Fruit fly (Drosophila melanogaster): ENCODE data around the gene trc.

trc gene

DNA sequence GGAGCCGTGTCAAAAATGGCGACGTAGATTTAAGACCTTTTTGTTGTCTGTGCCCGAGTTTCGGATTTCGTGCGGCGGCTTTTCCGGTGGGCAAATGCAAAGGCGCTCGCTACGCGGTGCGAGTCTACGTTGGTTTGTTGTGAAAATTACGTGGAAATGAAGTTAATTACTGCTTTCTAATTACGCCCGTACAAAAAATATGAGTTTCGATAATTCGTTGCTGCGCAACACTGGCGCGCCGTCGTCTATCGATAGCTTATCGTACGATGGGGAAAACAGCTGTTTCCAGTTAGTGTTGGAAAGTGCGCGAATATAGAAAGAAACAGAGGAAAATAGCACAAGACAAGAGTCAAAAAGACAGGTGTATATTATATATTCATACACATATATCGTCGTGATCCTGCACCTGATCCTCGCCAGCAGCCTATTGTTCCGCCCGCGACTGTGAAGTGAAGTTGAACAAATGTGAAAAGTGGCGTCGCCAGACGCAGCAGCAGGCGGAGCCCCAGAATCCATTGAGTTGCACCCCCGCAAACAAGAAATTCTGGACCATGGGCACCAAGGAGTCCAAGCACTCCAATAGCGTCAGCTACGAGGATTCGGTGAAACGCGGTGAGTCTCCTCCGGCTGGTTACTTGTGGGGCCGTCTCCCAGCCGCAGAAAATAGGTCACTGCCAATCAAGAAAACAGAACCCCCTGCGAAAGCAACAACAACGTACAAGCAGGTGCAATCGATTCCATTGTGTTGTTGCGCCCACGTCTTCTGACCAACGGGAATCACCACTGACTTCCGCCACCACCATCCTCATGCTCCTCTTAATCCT is 37.0 kb upstream of the trc start, which contains the start of the genes Rab8 and Usp32 (continued):
- TF ChIP-seq Scr (GFP tag; IDR thresholded peaks at IDR 0.05; ENCODE audit: partially characterized antibody) (peak; percentile 88), onecut (GFP tag; IDR thresholded peaks at IDR 0.05) (peak; percentile 65), bsh (GFP tag; optimal IDR thresholded peaks at IDR 0.05) (peak in 1 of 2 experiments; percentile 10), Elba2 (GFP tag; optimal IDR thresholded peaks at IDR 0.05) (peak; percentile 53), eyg (GFP tag; optimal IDR thresholded peaks at IDR 0.05) (peak; percentile 23), jigr1 (GFP tag; IDR thresholded peaks at IDR 0.05) (no peak), CG10147 (GFP tag; optimal IDR thresholded peaks at IDR 0.05) (peak; percentile 48), CG6272 (GFP tag; IDR thresholded peaks at IDR 0.05) (no peak), CG13296 (GFP tag; optimal IDR thresholded peaks at IDR 0.05) (peak; percentile 64), wdn (GFP tag; IDR thresholded peaks at IDR 0.05) (no peak)

DNA sequence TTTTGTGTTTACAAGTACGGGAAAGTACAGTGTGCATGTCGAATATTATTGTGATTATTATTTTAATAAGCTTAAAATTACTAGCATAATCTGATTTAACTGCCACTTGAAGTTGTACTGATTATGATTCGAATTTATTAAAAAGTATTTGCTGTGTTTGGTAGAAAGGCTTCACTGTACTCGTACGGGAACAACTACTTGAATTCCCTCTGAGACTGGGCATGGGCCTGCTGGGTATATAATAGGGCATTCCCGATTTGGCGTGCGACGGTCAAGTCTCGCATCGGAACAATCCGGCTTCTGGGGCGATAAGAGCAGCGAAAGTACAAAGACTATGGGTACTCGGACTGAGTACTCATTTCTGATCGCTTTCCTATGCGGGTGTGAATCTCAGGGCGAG is 35.6 kb upstream of the trc start:
- TF ChIP-seq Ada2b (GFP tag; IDR thresholded peaks at IDR 0.05) (no peak), CG10366 (GFP tag; IDR thresholded peaks at IDR 0.05) (no peak), klu (GFP tag; IDR thresholded peaks at IDR 0.05) (no peak), D19B (GFP tag; optimal IDR thresholded peaks at IDR 0.05) (peak; percentile 25), PHDP (tag; optimal IDR thresholded peaks at IDR 0.05) (no peak), Jarid2 (GFP tag; optimal IDR thresholded peaks at IDR 0.05) (no peak), CG13123 (GFP tag; optimal IDR thresholded peaks at IDR 0.05) (no peak), CG4617 (GFP tag; optimal IDR thresholded peaks at IDR 0.05; ENCODE audit: borderline replicate concordance) (no peak), gsb (GFP tag; IDR thresholded peaks at IDR 0.05) (no peak), chm (GFP tag; IDR thresholded peaks at IDR 0.05) (no peak), CG7556 (GFP tag; optimal IDR thresholded peaks at IDR 0.05) (no peak), E2f2 (GFP tag; IDR thresholded peaks at IDR 0.05) (no peak), CG11560 (tag; IDR thresholded peaks at IDR 0.05) (no peak), Ets97D (GFP tag; optimal IDR thresholded peaks at IDR 0.05) (no peak), CG3995 (GFP tag; optimal IDR thresholded peaks at IDR 0.05) (no peak), CG15011 (GFP tag; optimal IDR thresholded peaks at IDR 0.05) (no peak), inv (GFP tag; IDR thresholded peaks at IDR 0.05; ENCODE audit: partially characterized antibody) (no peak), bbx (GFP tag; IDR thresholded peaks at IDR 0.05; ENCODE audit: partially characterized antibody) (no peak), CG30431 (GFP tag; optimal IDR thresholded peaks at IDR 0.05) (no peak), Med (GFP tag) (peak; percentile 68), Dek (tag; optimal IDR thresholded peaks at IDR 0.05) (no peak), CG9932 (GFP tag; IDR thresholded peaks at IDR 0.05) (no peak), cwo (GFP tag; optimal IDR thresholded peaks at IDR 0.05) (no peak), CG2199 (GFP tag; IDR thresholded peaks at IDR 0.05) (0 out of 3 replicates have a peak, but pooled peaks have one; percentile 8), Drgx (GFP tag; IDR thresholded peaks at IDR 0.05) (peak; percentile 14; the same call in 1 of the 2 replicates), CG17385 (GFP tag; optimal IDR thresholded peaks at IDR 0.05) (no peak), ci (GFP tag; IDR thresholded peaks at IDR 0.05) (0 out of 3 replicates have a peak, but pooled peaks have one; percentile 7), CG12391 (tag; optimal IDR thresholded peaks at IDR 0.05) (no peak), CG17568 (GFP tag; optimal IDR thresholded peaks at IDR 0.05) (no peak), CG31388 (GFP tag; optimal IDR thresholded peaks at IDR 0.05) (no peak), dan (GFP tag; IDR thresholded peaks at IDR 0.05) (no peak), z (GFP tag; IDR thresholded peaks at IDR 0.05) (no peak), Bgb (GFP tag; IDR thresholded peaks at IDR 0.05; ENCODE audit: partially characterized antibody) (no peak), CG2889 (GFP tag; IDR thresholded peaks at IDR 0.05) (no peak), CG18599 (GFP tag; optimal IDR thresholded peaks at IDR 0.05) (peak; percentile 25), grau (tag; optimal IDR thresholded peaks at IDR 0.05) (peak; percentile 67), Sox100B (GFP tag; optimal IDR thresholded peaks at IDR 0.05) (no peak), ap (GFP tag; IDR thresholded peaks at IDR 0.05) (no peak)
